Fruit fly (Drosophila melanogaster): ENCODE results near the gene Prx3.

DNA sequence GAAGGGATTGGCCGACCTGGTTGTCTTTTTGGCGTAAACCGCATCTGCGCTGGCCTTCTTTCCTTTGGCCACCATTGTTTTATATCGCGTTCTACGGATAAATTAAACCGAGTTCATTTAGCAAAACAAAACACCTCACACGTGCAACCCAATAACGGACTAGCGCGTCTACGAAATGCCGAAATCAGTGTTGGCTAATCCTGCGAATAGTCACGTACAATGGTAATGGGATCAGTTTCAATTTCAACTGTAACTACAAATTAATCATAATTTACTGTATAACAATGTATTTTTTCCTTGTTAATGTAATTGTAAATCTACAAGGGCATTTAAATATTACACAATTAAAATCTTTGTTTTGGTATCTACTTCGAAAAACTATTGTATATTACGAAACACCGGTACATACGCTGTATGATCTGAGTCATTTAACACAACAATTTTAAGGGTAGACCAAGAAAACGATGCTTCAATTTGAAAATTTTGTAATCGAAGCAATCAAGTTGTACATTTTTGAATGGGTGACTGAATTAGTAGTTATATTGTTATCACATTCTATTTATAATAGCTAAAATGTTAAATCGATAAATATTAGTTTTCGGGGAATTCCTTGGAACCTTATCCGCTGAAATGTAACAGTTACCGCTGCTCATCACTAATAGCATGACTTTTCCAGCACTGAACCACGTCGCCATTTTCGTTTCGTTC lies 6.4 kb downstream of the Prx3 start, which contains the start of gene SF1:
- TF ChIP-seq tj (GFP tag; optimal IDR thresholded peaks at IDR 0.05) (peak; percentile 26), CG12768 (GFP tag; optimal IDR thresholded peaks at IDR 0.05) (peak; percentile 58), pad (GFP tag; optimal IDR thresholded peaks at IDR 0.05) (peak; percentile 50), CG7101 (tag; optimal IDR thresholded peaks at IDR 0.05) (peak; percentile 41), kay (GFP tag; ENCODE audit: borderline replicate concordance) (no peak), cnc (optimal IDR thresholded peaks at IDR 0.05) (no peak)

All from whole organism, adult.